Fruit fly (Drosophila melanogaster) whole organism, embryonic: Measurements from ENCODE around the gene Tcs6.

ENCODE experiments used
- Atf-2 ChIP-seq: fragments of 200-800 bp; sonication (Bioruptor generic); optimal IDR thresholded peaks from 2 replicates; lab custom pipeline; 2016; ENCODE audit warnings: missing biosample characterization, missing genetic modification characterization
- Atf3 ChIP-seq: fragments of 200-800 bp; sonication (Bioruptor generic); optimal IDR thresholded peaks from 3 replicates; lab custom pipeline; 2016; ENCODE audit warnings: missing biosample characterization, missing genetic modification characterization
- CG11093 ChIP-seq: fragments of 200-800 bp; sonication (Bioruptor generic); IDR thresholded peaks from 3 replicates; pipeline ENCODE4 v1.3.6; 2022; ENCODE audit warnings: missing biosample characterization, missing genetic modification characterization
- CG12391 ChIP-seq: fragments of 200-800 bp; sonication (Bioruptor generic); optimal IDR thresholded peaks from 3 replicates; lab custom pipeline; 2018; ENCODE audit warnings: missing biosample characterization, mild to moderate bottlenecking, missing genetic modification characterization, moderate library complexity
- CG13894 ChIP-seq: fragments of 200-800 bp; sonication (Bioruptor generic); optimal IDR thresholded peaks from 3 replicates; lab custom pipeline; 2018; ENCODE audit warnings: missing biosample characterization, mild to moderate bottlenecking, missing genetic modification characterization, moderate library complexity
- CG14050 ChIP-seq: fragments of 200-800 bp; sonication (Bioruptor generic); IDR thresholded peaks from 3 replicates; pipeline ENCODE4 v1.3.6; 2022; ENCODE audit warnings: missing biosample characterization, missing genetic modification characterization
- CG1832 ChIP-seq: fragments of 200-800 bp; sonication (Bioruptor generic); optimal IDR thresholded peaks from 2 replicates; lab custom pipeline; 2017; ENCODE audit warnings: missing biosample characterization, mild to moderate bottlenecking, missing genetic modification characterization, inconsistent platforms
- CG2129 ChIP-seq: fragments of 200-800 bp; sonication (Bioruptor generic); IDR thresholded peaks from 2 replicates; pipeline ENCODE4 v1.3.6; 2022; ENCODE audit warnings: missing biosample characterization, missing genetic modification characterization; ENCODE audit not compliant: partially characterized antibody
- CG2889 ChIP-seq: fragments of 200-800 bp; sonication (Bioruptor generic); IDR thresholded peaks from 3 replicates; pipeline ENCODE4 v1.3.6; 2022; ENCODE audit warnings: missing biosample characterization, missing genetic modification characterization
- CG30431 ChIP-seq: fragments of 200-800 bp; sonication (Bioruptor generic); optimal IDR thresholded peaks from 2 replicates; lab custom pipeline; 2017; ENCODE audit warnings: missing biosample characterization, missing genetic modification characterization
- CG31365 ChIP-seq: fragments of 200-800 bp; sonication (Bioruptor generic); optimal IDR thresholded peaks from 2 replicates; lab custom pipeline; 2018; ENCODE audit warnings: missing biosample characterization, mild to moderate bottlenecking, missing genetic modification characterization
- CG5180 ChIP-seq: fragments of 200-800 bp; sonication (Bioruptor generic); optimal IDR thresholded peaks from 3 replicates; lab custom pipeline; 2017; ENCODE audit warnings: missing biosample characterization, missing genetic modification characterization, mild to moderate bottlenecking, moderate library complexity, missing genetic modification reagents
- CG5953 ChIP-seq: fragments of 200-800 bp; sonication (Bioruptor generic); IDR thresholded peaks from 2 replicates; pipeline ENCODE4 v1.3.6; 2022; ENCODE audit warnings: missing biosample characterization, missing genetic modification characterization
- CG6654 ChIP-seq: fragments of 200-800 bp; sonication (Bioruptor generic); optimal IDR thresholded peaks from 2 replicates; lab custom pipeline; 2017; ENCODE audit warnings: missing biosample characterization, mild to moderate bottlenecking, missing genetic modification characterization
- CG7271 ChIP-seq: fragments of 200-800 bp; sonication (Bioruptor generic); optimal IDR thresholded peaks from 2 replicates; lab custom pipeline; 2018; ENCODE audit warnings: missing biosample characterization, mild to moderate bottlenecking, missing genetic modification characterization, moderate library complexity
- CG7928 ChIP-seq: fragments of 200-800 bp; sonication (Bioruptor generic); optimal IDR thresholded peaks from 2 replicates; lab custom pipeline; 2017; ENCODE audit warnings: missing biosample characterization, mild to moderate bottlenecking, missing genetic modification characterization
- CG8089 ChIP-seq: fragments of 200-800 bp; sonication (Bioruptor generic); optimal IDR thresholded peaks from 3 replicates; lab custom pipeline; 2016; ENCODE audit warnings: missing biosample characterization, missing genetic modification characterization
- CG8388 ChIP-seq: fragments of 200-800 bp; sonication (Bioruptor generic); optimal IDR thresholded peaks from 2 replicates; lab custom pipeline; 2019; ENCODE audit warnings: missing biosample characterization, mild to moderate bottlenecking, missing genetic modification characterization, moderate library complexity
- Camta ChIP-seq: fragments of 200-800 bp; sonication (Bioruptor generic); optimal IDR thresholded peaks from 2 replicates; lab custom pipeline; 2016; ENCODE audit warnings: missing biosample characterization, missing genetic modification characterization
- Dbx ChIP-seq: fragments of 200-800 bp; sonication (Bioruptor generic); IDR thresholded peaks from 3 replicates; pipeline ENCODE4 v1.3.6; 2022; ENCODE audit warnings: missing biosample characterization, missing genetic modification characterization
- Ets65A ChIP-seq: fragments of 200-800 bp; sonication (Bioruptor generic); peaks from one replicate; lab custom pipeline; 2016; ENCODE audit warnings: missing biosample characterization, missing genetic modification characterization
- Fer3 ChIP-seq: fragments of 200-800 bp; sonication (Bioruptor generic); optimal IDR thresholded peaks from 2 replicates; lab custom pipeline; 2018; ENCODE audit warnings: missing biosample characterization, mild to moderate bottlenecking, missing genetic modification characterization, moderate library complexity
- Hr51 ChIP-seq, 2 experiments: fragments of 200-800 bp; sonication (Bioruptor generic); optimal IDR thresholded peaks; 2 replicates in 1 of 2; 3 replicates in 1 of 2; lab custom pipeline; 2016 to 2018; ENCODE audit warnings: missing biosample characterization in 2 of 2, missing genetic modification characterization in 2 of 2, mild to moderate bottlenecking in 1 of 2, moderate library complexity in 1 of 2
- MBD-R2 ChIP-seq: fragments of 200-800 bp; sonication (Bioruptor generic); IDR thresholded peaks from 2 replicates; pipeline ENCODE4 v1.3.6; 2022; ENCODE audit warnings: missing biosample characterization, missing genetic modification characterization
- Meics ChIP-seq: fragments of 200-800 bp; sonication (Bioruptor generic); optimal IDR thresholded peaks from 2 replicates; lab custom pipeline; 2017; ENCODE audit warnings: missing biosample characterization, mild to moderate bottlenecking, missing genetic modification characterization
- Mrtf ChIP-seq: fragments of 200-800 bp; sonication (Bioruptor generic); IDR thresholded peaks from 3 replicates; pipeline ENCODE4 v1.3.6; 2022; ENCODE audit warnings: missing biosample characterization, missing genetic modification characterization
- NfI ChIP-seq: fragments of 200-800 bp; sonication (Bioruptor generic); optimal IDR thresholded peaks from 3 replicates; lab custom pipeline; 2018; ENCODE audit warnings: missing biosample characterization, mild to moderate bottlenecking, missing genetic modification characterization, moderate library complexity
- PHDP ChIP-seq: fragments of 200-800 bp; sonication (Bioruptor generic); optimal IDR thresholded peaks from 3 replicates; lab custom pipeline; 2018; ENCODE audit warnings: missing biosample characterization, mild to moderate bottlenecking, missing genetic modification characterization, moderate library complexity
- Ssrp ChIP-seq: fragments of 200-800 bp; sonication (Bioruptor generic); optimal IDR thresholded peaks from 2 replicates; lab custom pipeline; 2018; ENCODE audit warnings: missing biosample characterization, mild to moderate bottlenecking, missing genetic modification characterization, moderate library complexity
- Taf1 ChIP-seq: fragments of 200-800 bp; sonication (Bioruptor generic); IDR thresholded peaks from 2 replicates; pipeline ENCODE4 v1.3.6; 2022; ENCODE audit warnings: missing biosample characterization, missing genetic modification characterization
- az2 ChIP-seq: fragments of 200-800 bp; sonication (Bioruptor generic); optimal IDR thresholded peaks from 3 replicates; lab custom pipeline; 2016; ENCODE audit warnings: missing biosample characterization, missing genetic modification characterization
- bab2 ChIP-seq: fragments of 200-800 bp; sonication (Bioruptor generic); optimal IDR thresholded peaks from 2 replicates; lab custom pipeline; 2016; ENCODE audit warnings: missing biosample characterization, missing genetic modification characterization
- bsh ChIP-seq, 2 experiments: fragments of 200-800 bp; sonication (Bioruptor generic); optimal IDR thresholded peaks; 2 replicates each; lab custom pipeline; 2017 to 2018; ENCODE audit warnings: mild to moderate bottlenecking in 2 of 2, missing biosample characterization in 2 of 2, missing genetic modification characterization in 2 of 2, moderate library complexity in 1 of 2
- cad ChIP-seq: fragments of >200 bp; optimal IDR thresholded peaks from 2 replicates; lab custom pipeline; 2017; ENCODE audit warnings: missing biosample characterization, missing genetic modification characterization
- cas ChIP-seq: fragments of 200-800 bp; sonication (Bioruptor generic); IDR thresholded peaks from 2 replicates; pipeline ENCODE4 v1.3.6; 2022; ENCODE audit warnings: missing biosample characterization, missing genetic modification characterization
- chinmo ChIP-seq: fragments of 200-800 bp; sonication (Bioruptor generic); IDR thresholded peaks from 4 replicates; pipeline ENCODE4 v1.3.6; 2022; ENCODE audit warnings: missing biosample characterization, missing genetic modification characterization; ENCODE audit not compliant: partially characterized antibody
- danr ChIP-seq: fragments of 200-800 bp; sonication (Bioruptor generic); IDR thresholded peaks from 2 replicates; pipeline ENCODE4 v1.3.6; 2022; ENCODE audit warnings: missing biosample characterization, missing genetic modification characterization
- ems ChIP-seq: fragments of 200-800 bp; sonication (Bioruptor generic); optimal IDR thresholded peaks from 3 replicates; lab custom pipeline; 2016; ENCODE audit warnings: missing biosample characterization, missing genetic modification characterization
- eyg ChIP-seq: fragments of 200-800 bp; sonication (Bioruptor generic); optimal IDR thresholded peaks from 3 replicates; lab custom pipeline; 2016; ENCODE audit warnings: missing biosample characterization, missing genetic modification characterization
- gcm ChIP-seq: fragments of 200-800 bp; sonication (Bioruptor generic); optimal IDR thresholded peaks from 2 replicates; lab custom pipeline; 2019; ENCODE audit warnings: missing biosample characterization, mild to moderate bottlenecking, missing genetic modification characterization, moderate library complexity
- her ChIP-seq: fragments of 200-800 bp; sonication (Bioruptor generic); optimal IDR thresholded peaks from 2 replicates; lab custom pipeline; 2016; ENCODE audit warnings: missing biosample characterization, missing genetic modification characterization
- kni ChIP-seq: fragments of 200-800 bp; sonication (Bioruptor generic); optimal IDR thresholded peaks from 3 replicates; lab custom pipeline; 2017; ENCODE audit warnings: mild to moderate bottlenecking, missing biosample characterization, missing genetic modification reagents, missing genetic modification characterization
- lab ChIP-seq: fragments of 200-800 bp; sonication (Bioruptor generic); optimal IDR thresholded peaks from 3 replicates; lab custom pipeline; 2017; ENCODE audit warnings: missing biosample characterization, missing genetic modification characterization, mild to moderate bottlenecking, moderate library complexity, missing genetic modification reagents
- lmd ChIP-seq: fragments of 200-800 bp; sonication (Bioruptor generic); IDR thresholded peaks from 2 replicates; pipeline ENCODE4 v1.3.6; 2022; ENCODE audit warnings: missing biosample characterization, missing genetic modification characterization
- pzg ChIP-seq: fragments of 200-800 bp; sonication (Bioruptor generic); optimal IDR thresholded peaks from 3 replicates; lab custom pipeline; 2018; ENCODE audit warnings: missing biosample characterization, mild to moderate bottlenecking, missing genetic modification characterization, moderate library complexity
- sna ChIP-seq: fragments of 200-800 bp; sonication (Bioruptor generic); IDR thresholded peaks from 2 replicates; pipeline ENCODE4 v1.3.6; 2022; ENCODE audit warnings: missing biosample characterization, missing genetic modification characterization; ENCODE audit not compliant: partially characterized antibody
- tin ChIP-seq: fragments of 200-800 bp; sonication (Bioruptor generic); optimal IDR thresholded peaks from 3 replicates; lab custom pipeline; 2016; ENCODE audit warnings: missing biosample characterization, missing genetic modification characterization
- trem ChIP-seq: fragments of 200-800 bp; optimal IDR thresholded peaks from 3 replicates; lab custom pipeline; 2019; ENCODE audit warnings: missing biosample characterization, mild to moderate bottlenecking, missing genetic modification characterization, moderate library complexity
- vvl ChIP-seq: fragments of 200-800 bp; sonication (Bioruptor generic); IDR thresholded peaks from 2 replicates; pipeline ENCODE4 v1.3.6; 2022; ENCODE audit warnings: missing biosample characterization, missing genetic modification characterization

Tcs6 gene

dm6 chr3R:26041417-26042101, 16.5 kb downstream of the Tcs6 start, which contains the start of gene gro (continued):
- peak; percentile 63 for TF ChIP-seq Ssrp
- TF ChIP-seq Dbx (GFP tag; lab: Robert Waterston, UW): peak; percentile 85
- peak; percentile 11 for TF ChIP-seq CG7928 (GFP tag; lab: Kevin White, UChicago)
- TF ChIP-seq Atf-2 (GFP tag; lab: Kevin White, UChicago): peak; percentile 43
- peak; percentile 67 for TF ChIP-seq MBD-R2 (GFP tag; lab: Robert Waterston, UW)
- no peak for TF ChIP-seq gcm (GFP tag; lab: Kevin White, UChicago)
- peak; percentile 44; the same call in 1 of the 2 replicates for TF ChIP-seq lmd (GFP tag; lab: Robert Waterston, UW)
- no peak for TF ChIP-seq CG6654 (GFP tag; lab: Kevin White, UChicago)
- TF ChIP-seq sna (GFP tag; lab: Robert Waterston, UW): peak; percentile 82; the same call in 1 of the 2 replicates
- TF ChIP-seq kni (GFP tag; lab: Kevin White, UChicago): peak; percentile 40
- peak; percentile 78 for TF ChIP-seq CG12391 (tag; lab: Kevin White, UChicago)
- TF ChIP-seq her (GFP tag; lab: Kevin White, UChicago): peak; percentile 56
- peak; percentile 67; the same call in 2 of the 4 replicates for TF ChIP-seq chinmo
- TF ChIP-seq Fer3 (tag; lab: Kevin White, UChicago): peak; percentile 65
- TF ChIP-seq Camta (GFP tag; lab: Kevin White, UChicago): peak; percentile 76
- TF ChIP-seq bab2 (GFP tag; lab: Kevin White, UChicago): peak; percentile 66
- TF ChIP-seq CG31365 (tag; lab: Kevin White, UChicago): no peak
- peak; percentile 86 for TF ChIP-seq trem (tag; lab: Kevin White, UChicago)
- 0 out of 3 replicates have a peak, but pooled peaks have one; percentile 11 for TF ChIP-seq CG14050
- TF ChIP-seq vvl (GFP tag; lab: Robert Waterston, UW): peak; percentile 88
- TF ChIP-seq CG2129 (GFP tag; lab: Robert Waterston, UW): no peak
- TF ChIP-seq lab (GFP tag; lab: Kevin White, UChicago): peak; percentile 82
- peak; percentile 81 for TF ChIP-seq ems (GFP tag; lab: Kevin White, UChicago)
- no peak for TF ChIP-seq Mrtf (GFP tag; lab: Robert Waterston, UW)
- peak in 1 of 2 experiments; percentile 64 for TF ChIP-seq bsh (GFP tag; optimal IDR thresholded peaks at IDR 0.05; lab: Kevin White, UChicago)
- peak; percentile 75 for TF ChIP-seq tin (GFP tag; lab: Kevin White, UChicago)
- no peak for TF ChIP-seq eyg (GFP tag; lab: Kevin White, UChicago)
- 0 out of 2 replicates have a peak, but pooled peaks have one; percentile 50 for TF ChIP-seq Taf1 (GFP tag; lab: Robert Waterston, UW)
- TF ChIP-seq cas (GFP tag; lab: Robert Waterston, UW): 0 out of 2 replicates have a peak, but pooled peaks have one; percentile 48
- peak; percentile 54 for TF ChIP-seq CG30431 (GFP tag; lab: Kevin White, UChicago)
- TF ChIP-seq CG8089 (GFP tag; lab: Kevin White, UChicago): peak; percentile 21
- TF ChIP-seq CG5180 (GFP tag; lab: Kevin White, UChicago): peak; percentile 25
- TF ChIP-seq Hr51 (GFP tag; optimal IDR thresholded peaks at IDR 0.05; lab: Kevin White, UChicago): peak; percentile 53 to 72
- peak; percentile 56 for TF ChIP-seq Atf3 (GFP tag; lab: Kevin White, UChicago)
- TF ChIP-seq CG8388 (GFP tag; lab: Kevin White, UChicago): peak; percentile 61
- peak; percentile 21 for TF ChIP-seq PHDP (tag; lab: Kevin White, UChicago)
- no peak for TF ChIP-seq CG2889
- TF ChIP-seq NfI (GFP tag; lab: Kevin White, UChicago): peak; percentile 83
- peak; percentile 51 for TF ChIP-seq Meics (GFP tag; lab: Kevin White, UChicago)
- TF ChIP-seq pzg (GFP tag; lab: Kevin White, UChicago): peak; percentile 97
- TF ChIP-seq az2 (GFP tag; lab: Kevin White, UChicago): peak; percentile 43
- peak; percentile 72 for TF ChIP-seq CG13894 (tag; lab: Kevin White, UChicago)
- TF ChIP-seq CG11093 (GFP tag; lab: Robert Waterston, UW): no peak
- no peak for TF ChIP-seq CG7271 (tag; lab: Kevin White, UChicago)
- no peak for TF ChIP-seq cad (GFP tag; lab: Kevin White, UChicago)
- TF ChIP-seq danr (GFP tag; lab: Robert Waterston, UW): no peak
- TF ChIP-seq Ets65A (GFP tag; lab: Kevin White, UChicago): peak; percentile 97
- no peak for TF ChIP-seq CG5953 (GFP tag; lab: Robert Waterston, UW)
- no peak for TF ChIP-seq CG1832 (GFP tag; lab: Kevin White, UChicago)
